Fruit fly (Drosophila melanogaster) whole organism, pupa: ENCODE data around the gene CecA1.
A peak's percentile ranks its signal among the peaks of the same experiment; 100 is the strongest.

Source experiments
- CG10348 ChIP-seq: fragments of 200-800 bp; sonication (Bioruptor generic); IDR thresholded peaks from 2 replicates; pipeline ENCODE4 v1.3.6; 2022; ENCODE audit warnings: missing biosample characterization, missing genetic modification characterization
- CG12605 ChIP-seq: fragments of 200-800 bp; sonication (Bioruptor generic); IDR thresholded peaks from 2 replicates; pipeline ENCODE4 v1.3.6; 2022; ENCODE audit warnings: missing biosample characterization, missing genetic modification characterization
- CG13204 ChIP-seq: fragments of 200-800 bp; sonication (Bioruptor generic); optimal IDR thresholded peaks from 2 replicates; lab custom pipeline; 2018; ENCODE audit warnings: missing biosample characterization, mild to moderate bottlenecking, missing genetic modification characterization, moderate library complexity
- CG14655 ChIP-seq: fragments of 200-800 bp; sonication (Bioruptor generic); optimal IDR thresholded peaks from 3 replicates; lab custom pipeline; 2017; ENCODE audit warnings: mild to moderate bottlenecking, missing biosample characterization, missing genetic modification reagents, missing genetic modification characterization
- CG15710 ChIP-seq: fragments of 200-800 bp; sonication (Bioruptor generic); optimal IDR thresholded peaks from 2 replicates; lab custom pipeline; 2018; ENCODE audit warnings: missing biosample characterization, mild to moderate bottlenecking, missing genetic modification characterization, moderate library complexity
- CG17806 ChIP-seq: fragments of 200-800 bp; sonication (Bioruptor generic); optimal IDR thresholded peaks from 2 replicates; lab custom pipeline; 2018; ENCODE audit warnings: missing biosample characterization, mild to moderate bottlenecking, missing genetic modification characterization, moderate library complexity
- CG32121 ChIP-seq: fragments of 200-800 bp; sonication (Bioruptor generic); IDR thresholded peaks from 2 replicates; pipeline ENCODE4 v1.3.6; 2022; ENCODE audit warnings: missing biosample characterization, missing genetic modification characterization
- CG34367 ChIP-seq: fragments of 200-800 bp; sonication (Bioruptor generic); optimal IDR thresholded peaks from 2 replicates; lab custom pipeline; 2018; ENCODE audit warnings: missing biosample characterization, mild to moderate bottlenecking, missing genetic modification characterization
- CG4496 ChIP-seq: fragments of 200-800 bp; sonication (Bioruptor generic); IDR thresholded peaks from 3 replicates; pipeline ENCODE4 v1.3.6; 2022; ENCODE audit warnings: missing biosample characterization, missing genetic modification characterization
- CG8159 ChIP-seq: fragments of 200-800 bp; sonication (Bioruptor generic); optimal IDR thresholded peaks from 3 replicates; lab custom pipeline; 2018; ENCODE audit warnings: missing biosample characterization, mild to moderate bottlenecking, missing genetic modification characterization, moderate library complexity
- CG8301 ChIP-seq: fragments of 200-800 bp; sonication (Bioruptor generic); optimal IDR thresholded peaks from 2 replicates; lab custom pipeline; 2018; ENCODE audit warnings: missing biosample characterization, mild to moderate bottlenecking, missing genetic modification characterization
- CG9948 ChIP-seq: fragments of 200-800 bp; sonication (Bioruptor generic); optimal IDR thresholded peaks from 2 replicates; lab custom pipeline; 2018; ENCODE audit warnings: missing biosample characterization, mild to moderate bottlenecking, missing genetic modification characterization, moderate library complexity
- D1 ChIP-seq: fragments of 200-800 bp; sonication (Bioruptor generic); optimal IDR thresholded peaks from 2 replicates; lab custom pipeline; 2018; ENCODE audit warnings: missing biosample characterization, mild to moderate bottlenecking, missing genetic modification characterization, moderate library complexity
- EcR ChIP-seq: fragments of 200-800 bp; sonication (Bioruptor generic); optimal IDR thresholded peaks from 3 replicates; lab custom pipeline; 2019; ENCODE audit warnings: missing biosample characterization, missing genetic modification characterization, mild to moderate bottlenecking, moderate library complexity, missing genetic modification reagents
- Ets98B ChIP-seq: fragments of 200-800 bp; sonication (Bioruptor generic); IDR thresholded peaks from 2 replicates; pipeline ENCODE4 v1.3.6; 2022; ENCODE audit warnings: missing biosample characterization, missing genetic modification characterization
- Pif1A ChIP-seq: fragments of 200-800 bp; sonication (Bioruptor generic); optimal IDR thresholded peaks from 3 replicates; lab custom pipeline; 2016; ENCODE audit warnings: missing biosample characterization, missing genetic modification characterization
- Pif1B ChIP-seq: fragments of 200-800 bp; sonication (Bioruptor generic); optimal IDR thresholded peaks from 3 replicates; lab custom pipeline; 2016; ENCODE audit warnings: missing biosample characterization, missing genetic modification characterization
- Snoo ChIP-seq: fragments of 200-800 bp; sonication (Bioruptor generic); optimal IDR thresholded peaks from 3 replicates; lab custom pipeline; 2017; ENCODE audit warnings: missing biosample characterization, mild to moderate bottlenecking, missing genetic modification characterization, inconsistent platforms
- fd96Ca ChIP-seq: fragments of 200-800 bp; sonication (Bioruptor generic); IDR thresholded peaks from 3 replicates; pipeline ENCODE4 v1.3.6; 2022; ENCODE audit warnings: missing biosample characterization, missing genetic modification characterization
- gl ChIP-seq: fragments of 200-800 bp; sonication (Bioruptor generic); optimal IDR thresholded peaks from 2 replicates; lab custom pipeline; 2018; ENCODE audit warnings: missing biosample characterization, mild to moderate bottlenecking, missing genetic modification characterization
- rn ChIP-seq: fragments of 200-800 bp; sonication (Bioruptor generic); IDR thresholded peaks from 2 replicates; pipeline ENCODE4 v1.3.6; 2022; ENCODE audit warnings: missing biosample characterization, missing genetic modification characterization

Gene CecA1

dm6 chr3R:30189836-30190235 is 20.8 kb upstream of the CecA1 start:
- TF ChIP-seq CG4496, result peak; percentile 59; the same call in 2 of the 3 replicates
- peak; percentile 35 for TF ChIP-seq gl (tag; lab: Kevin White, UChicago)
- peak; percentile 59 for TF ChIP-seq CG15710 (tag; lab: Kevin White, UChicago)
- TF ChIP-seq CG32121 (GFP tag; lab: Robert Waterston, UW), result peak; percentile 35; the same call in 1 of the 2 replicates
- TF ChIP-seq EcR (GFP tag; lab: Kevin White, UChicago), result no peak
- peak; percentile 69 for TF ChIP-seq CG8159 (tag; lab: Kevin White, UChicago)
- TF ChIP-seq CG10348 (GFP tag; lab: Robert Waterston, UW), result no peak
- TF ChIP-seq Ets98B (GFP tag; lab: Robert Waterston, UW), result peak; percentile 29; the same call in 1 of the 2 replicates
- TF ChIP-seq CG8301 (tag; lab: Kevin White, UChicago), result peak; percentile 31
- peak; percentile 62 for TF ChIP-seq CG9948 (tag; lab: Kevin White, UChicago)
- peak; percentile 67 for TF ChIP-seq CG17806 (tag; lab: Kevin White, UChicago)
- TF ChIP-seq Snoo (tag; lab: Kevin White, UChicago), result peak; percentile 65
- TF ChIP-seq CG12605, result no peak
- TF ChIP-seq fd96Ca (GFP tag; lab: Robert Waterston, UW), result peak; percentile 58; the same call in 1 of the 3 replicates
- TF ChIP-seq CG14655 (GFP tag; lab: Kevin White, UChicago), result peak; percentile 37
- TF ChIP-seq rn (GFP tag; lab: Robert Waterston, UW), result no peak
- peak; percentile 41 for TF ChIP-seq CG34367 (tag; lab: Kevin White, UChicago)
- no peak for TF ChIP-seq D1 (tag; lab: Kevin White, UChicago)
- peak; percentile 51 for TF ChIP-seq Pif1B (GFP tag; lab: Kevin White, UChicago)
- no peak for TF ChIP-seq CG13204 (GFP tag; lab: Kevin White, UChicago)
- peak; percentile 67 for TF ChIP-seq Pif1A (GFP tag; lab: Kevin White, UChicago)
- TF ChIP-seq, all 21 proteins: peak for 15

dm6 chr3R:30191047-30191446 is 19.6 kb upstream of the CecA1 start, which contains the start of gene CG9747:
Gene CG9747 (minus strand): TSS chr3R:30191252.
- TF ChIP-seq CG15710 (tag; lab: Kevin White, UChicago), result no peak
- TF ChIP-seq EcR (GFP tag; lab: Kevin White, UChicago), result peak; percentile 18
- TF ChIP-seq, all 21 proteins: peak for 1

- peak; percentile 42 for TF ChIP-seq CG8301 (tag; lab: Kevin White, UChicago)
- TF ChIP-seq CG10348 (GFP tag; lab: Robert Waterston, UW), result no peak
- peak; percentile 29 for TF ChIP-seq CG34367 (tag; lab: Kevin White, UChicago)
- peak; percentile 43 for TF ChIP-seq CG15710 (tag; lab: Kevin White, UChicago)
- peak; percentile 48 for TF ChIP-seq Snoo (tag; lab: Kevin White, UChicago)
- TF ChIP-seq CG9948 (tag; lab: Kevin White, UChicago), result peak; percentile 27
- no peak for TF ChIP-seq CG32121 (GFP tag; lab: Robert Waterston, UW)
- no peak for TF ChIP-seq CG8159 (tag; lab: Kevin White, UChicago)
- peak; percentile 67 for TF ChIP-seq Pif1A (GFP tag; lab: Kevin White, UChicago)
- peak; percentile 65 for TF ChIP-seq Pif1B (GFP tag; lab: Kevin White, UChicago)
- TF ChIP-seq D1 (tag; lab: Kevin White, UChicago), result no peak
- TF ChIP-seq fd96Ca (GFP tag; lab: Robert Waterston, UW), result no peak
- no peak for TF ChIP-seq CG13204 (GFP tag; lab: Kevin White, UChicago)
- TF ChIP-seq CG12605, result no peak
- TF ChIP-seq CG14655 (GFP tag; lab: Kevin White, UChicago), result peak; percentile 48
Measured at dm6 chr3R:30191462-30191874, 19.2 kb upstream of the CecA1 start.

- TF ChIP-seq CG15710 (tag; lab: Kevin White, UChicago) (no peak), Ets98B (GFP tag; lab: Robert Waterston, UW) (no peak), CG17806 (tag; lab: Kevin White, UChicago) (no peak), gl (tag; lab: Kevin White, UChicago) (no peak), CG8159 (tag; lab: Kevin White, UChicago) (no peak), CG14655 (GFP tag; lab: Kevin White, UChicago) (no peak), Snoo (tag; lab: Kevin White, UChicago) (no peak), CG12605 (no peak), rn (GFP tag; lab: Robert Waterston, UW) (no peak), D1 (tag; lab: Kevin White, UChicago) (no peak), CG10348 (GFP tag; lab: Robert Waterston, UW) (no peak), CG13204 (GFP tag; lab: Kevin White, UChicago) (no peak), EcR (GFP tag; lab: Kevin White, UChicago) (no peak), CG34367 (tag; lab: Kevin White, UChicago) (no peak), CG8301 (tag; lab: Kevin White, UChicago) (no peak), Pif1B (GFP tag; lab: Kevin White, UChicago) (no peak), CG4496 (no peak), Pif1A (GFP tag; lab: Kevin White, UChicago) (no peak), CG9948 (tag; lab: Kevin White, UChicago) (no peak)
- TF ChIP-seq, all 21 proteins: peak for 0
Measured at dm6 chr3R:30193826-30194225, 16.8 kb upstream of the CecA1 start.

dm6 chr3R:30195606-30196049 is 15.0 kb upstream of the CecA1 start:
- TF ChIP-seq Ets98B (GFP tag; lab: Robert Waterston, UW) (peak; percentile 64), fd96Ca (GFP tag; lab: Robert Waterston, UW) (peak; percentile 64), CG8301 (tag; lab: Kevin White, UChicago) (peak; percentile 23), CG17806 (tag; lab: Kevin White, UChicago) (peak; percentile 3), CG13204 (GFP tag; lab: Kevin White, UChicago) (no peak), CG15710 (tag; lab: Kevin White, UChicago) (peak; percentile 18), CG32121 (GFP tag; lab: Robert Waterston, UW) (peak; percentile 59), CG14655 (GFP tag; lab: Kevin White, UChicago) (peak; percentile 14), CG4496 (peak; percentile 64), gl (tag; lab: Kevin White, UChicago) (no peak), CG8159 (tag; lab: Kevin White, UChicago) (no peak)
